Worm (Caenorhabditis elegans) whole organism, early embryonic: ENCODE measurements around the gene rpb-9.

Source experiments
- B0310.2 ChIP-seq: sonication (generic microtip); optimal IDR thresholded peaks from 2 replicates; lab custom pipeline; 2016; ENCODE audit warnings: mild to moderate bottlenecking, missing genetic modification characterization, missing compliant biosample characterization
- F13C5.2 ChIP-seq: sonication (generic microtip); optimal IDR thresholded peaks from 2 replicates; lab custom pipeline; 2017; ENCODE audit warnings: mild to moderate bottlenecking, missing genetic modification characterization, inconsistent platforms, missing compliant biosample characterization
- aly-1 ChIP-seq: sonication (generic microtip); optimal IDR thresholded peaks from 2 replicates; lab custom pipeline; 2016; ENCODE audit warnings: missing genetic modification characterization, missing compliant biosample characterization
- ama-1 ChIP-seq: fragments of 150-350 bp; optimal IDR thresholded peaks from 2 replicates; lab custom pipeline; 2014
- ceh-13 ChIP-seq: fragments of 200-800 bp; sonication (Bioruptor generic); optimal IDR thresholded peaks from 2 replicates; lab custom pipeline; 2018; ENCODE audit warnings: mild to moderate bottlenecking, missing genetic modification characterization, missing compliant biosample characterization
- ceh-36 ChIP-seq: sonication (generic microtip); optimal IDR thresholded peaks from 2 replicates; lab custom pipeline; 2016; ENCODE audit warnings: missing genetic modification characterization, inconsistent platforms, missing compliant biosample characterization
- ets-7 ChIP-seq: sonication (generic microtip); optimal IDR thresholded peaks from 2 replicates; lab custom pipeline; 2016; ENCODE audit warnings: missing genotype, missing genetic modification characterization, missing compliant biosample characterization
- flt-1 ChIP-seq: fragments of 200-800 bp; sonication (Bioruptor generic); IDR thresholded peaks from 2 replicates; pipeline ENCODE4 v1.3.6; 2022; ENCODE audit warnings: missing genetic modification characterization, missing compliant biosample characterization
- hmbx-1 ChIP-seq: sonication (generic microtip); optimal IDR thresholded peaks from 2 replicates; lab custom pipeline; 2016; ENCODE audit warnings: mild to moderate bottlenecking, missing genetic modification characterization, missing compliant biosample characterization
- hmg-4 ChIP-seq: fragments of 200-800 bp; sonication (Bioruptor generic); optimal IDR thresholded peaks from 2 replicates; lab custom pipeline; 2018; ENCODE audit warnings: mild to moderate bottlenecking, missing genetic modification characterization, missing compliant biosample characterization
- hnd-1 ChIP-seq: sonication (generic microtip); optimal IDR thresholded peaks from 2 replicates; lab custom pipeline; 2016; ENCODE audit warnings: missing genetic modification characterization, missing compliant biosample characterization
- pes-1 ChIP-seq: fragments of 200-800 bp; sonication (Bioruptor generic); IDR thresholded peaks from 2 replicates; pipeline ENCODE4 v1.3.6; 2022; ENCODE audit warnings: missing genetic modification reagents, missing genetic modification characterization, missing compliant biosample characterization
- scrt-1 ChIP-seq: fragments of 200-800 bp; sonication (Bioruptor generic); IDR thresholded peaks from 2 replicates; pipeline ENCODE4 v1.3.6; 2022; ENCODE audit warnings: missing genetic modification characterization, missing compliant biosample characterization
- sea-1 ChIP-seq: fragments of 200-800 bp; sonication (Bioruptor generic); conservative IDR thresholded peaks from 2 replicates; pipeline ENCODE4 v1.3.6; 2022; ENCODE audit warnings: missing genetic modification characterization, missing compliant biosample characterization
- tbx-11 ChIP-seq: fragments of 200-800 bp; sonication (Bioruptor generic); IDR thresholded peaks from 2 replicates; pipeline ENCODE4 v1.3.6; 2022; ENCODE audit warnings: missing genetic modification characterization, missing compliant biosample characterization
- tbx-37 ChIP-seq: fragments of 200-800 bp; sonication (Bioruptor generic); conservative IDR thresholded peaks from 2 replicates; pipeline ENCODE4 v1.3.6; 2022; ENCODE audit warnings: missing genetic modification reagents, missing genetic modification characterization, missing compliant biosample characterization
- tra-4 ChIP-seq: sonication (generic microtip); optimal IDR thresholded peaks from 2 replicates; lab custom pipeline; 2017; ENCODE audit warnings: missing genetic modification characterization, missing compliant biosample characterization

The rpb-9 gene

DNA sequence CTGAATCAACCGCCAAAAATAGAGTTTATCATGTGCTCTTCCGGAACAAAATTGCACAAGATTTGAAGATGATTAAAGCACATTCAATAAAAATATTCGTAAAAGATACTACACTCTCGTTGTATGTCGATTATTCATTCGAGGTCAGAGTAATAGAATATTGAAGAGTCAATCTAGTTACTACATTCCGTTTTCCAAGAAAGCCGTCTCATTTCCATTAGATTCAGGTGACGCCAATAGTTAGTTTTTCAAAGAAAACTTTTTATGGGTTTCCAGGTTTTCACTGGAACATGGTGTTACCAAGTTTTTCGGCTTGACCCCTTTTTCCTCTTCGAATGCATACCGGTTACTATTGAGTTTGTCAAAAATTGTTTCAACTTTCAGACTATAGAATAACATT, 41.6 kb downstream of the rpb-9 start:
- TF ChIP-seq tra-4 (tag; lab: Kevin White, UChicago) (no peak), ama-1 (no peak), hnd-1 (tag; lab: Kevin White, UChicago) (no peak), tbx-37 (GFP tag; lab: Robert Waterston, UW) (no peak), sea-1 (GFP tag; lab: Robert Waterston, UW) (no peak), pes-1 (GFP tag; lab: Robert Waterston, UW) (no peak), ets-7 (no peak), hmbx-1 (tag; lab: Kevin White, UChicago) (no peak), aly-1 (tag; lab: Kevin White, UChicago) (no peak), B0310.2 (tag; lab: Kevin White, UChicago) (no peak), flt-1 (GFP tag; lab: Robert Waterston, UW) (no peak), hmg-4 (no peak), ceh-13 (GFP tag; lab: Kevin White, UChicago) (no peak), ceh-36 (tag; lab: Kevin White, UChicago) (no peak), scrt-1 (GFP tag; lab: Robert Waterston, UW) (no peak), F13C5.2 (tag; lab: Kevin White, UChicago) (no peak), tbx-11 (no peak)

DNA sequence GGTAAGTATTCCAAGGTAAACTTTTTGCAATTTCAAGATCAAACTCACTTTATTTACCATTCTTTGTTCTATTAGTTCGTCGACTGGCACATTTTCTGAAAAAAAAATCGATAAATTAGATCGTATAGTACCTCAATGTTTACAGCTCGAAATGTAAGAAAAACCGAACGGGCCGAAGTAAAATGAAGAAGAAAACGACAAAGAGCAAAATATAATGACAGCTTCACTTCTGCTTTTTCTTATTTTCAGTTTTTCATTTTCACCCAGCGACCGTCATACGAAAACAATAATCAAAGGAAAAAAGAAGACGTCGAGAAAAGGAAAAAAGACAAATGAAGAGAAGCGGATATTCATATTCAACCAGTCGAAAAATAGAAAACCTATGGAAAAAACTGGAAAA, 43.0 kb downstream of the rpb-9 start, which contains the start of gene che-7:
Gene che-7, minus strand, starts transcription at position 101 of the 400 bp plus-strand sequence.
- TF ChIP-seq pes-1 (GFP tag; lab: Robert Waterston, UW) = no peak
- no peak for TF ChIP-seq ceh-36 (tag; lab: Kevin White, UChicago)
- TF ChIP-seq hmbx-1 (tag; lab: Kevin White, UChicago) = no peak
- TF ChIP-seq hmg-4 = no peak

DNA sequence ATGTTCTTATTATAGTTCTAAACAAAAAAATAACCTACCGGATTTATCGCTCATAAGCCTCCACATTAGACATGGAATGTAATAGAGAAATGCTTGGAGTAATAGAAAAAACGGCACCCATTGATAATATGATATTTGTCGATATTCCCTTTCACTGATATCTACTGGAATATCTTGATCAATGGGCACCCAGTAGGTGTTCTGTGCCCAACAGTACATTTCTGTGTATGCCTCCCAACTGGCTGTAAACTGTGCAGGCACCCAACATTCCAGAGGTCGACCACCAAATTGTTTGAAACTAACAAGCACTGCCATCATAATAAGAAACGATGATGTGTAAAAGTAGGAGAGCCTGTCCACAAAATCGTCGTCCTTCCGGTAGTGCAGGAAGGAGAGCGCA, 47.7 kb downstream of the rpb-9 start:
- no peak for TF ChIP-seq ets-7
- no peak for TF ChIP-seq sea-1 (GFP tag; lab: Robert Waterston, UW)
- no peak for TF ChIP-seq ceh-36 (tag; lab: Kevin White, UChicago)
- TF ChIP-seq tra-4 (tag; lab: Kevin White, UChicago) = no peak
- TF ChIP-seq scrt-1 (GFP tag; lab: Robert Waterston, UW) = no peak
- no peak for TF ChIP-seq hmbx-1 (tag; lab: Kevin White, UChicago)
- no peak for TF ChIP-seq B0310.2 (tag; lab: Kevin White, UChicago)
- no peak for TF ChIP-seq tbx-11
- TF ChIP-seq ama-1 = no peak
